Fruit fly (Drosophila melanogaster) whole organism, adult: ENCODE measurements around the gene otu.

Experiments
- CG11617 ChIP-seq: fragments of 200-800 bp; sonication (Bioruptor generic); optimal IDR thresholded peaks from 2 replicates; lab custom pipeline; 2017; ENCODE audit warnings: mild to moderate bottlenecking, missing biosample characterization, missing genetic modification reagents, missing genetic modification characterization
- CG12768 ChIP-seq: fragments of 200-800 bp; sonication (Bioruptor generic); optimal IDR thresholded peaks from 2 replicates; lab custom pipeline; 2017; ENCODE audit warnings: missing biosample characterization, missing genetic modification characterization, mild to moderate bottlenecking, moderate library complexity, missing genetic modification reagents
- CG14711 ChIP-seq: fragments of 200-800 bp; sonication (Bioruptor generic); optimal IDR thresholded peaks from 2 replicates; lab custom pipeline; 2018; ENCODE audit warnings: missing biosample characterization, mild to moderate bottlenecking, missing genetic modification characterization, moderate library complexity
- CG1620 ChIP-seq: fragments of 200-800 bp; sonication (Bioruptor generic); optimal IDR thresholded peaks from 2 replicates; lab custom pipeline; 2016; ENCODE audit warnings: missing biosample characterization, missing genetic modification characterization
- CG5204 ChIP-seq: fragments of 200-800 bp; sonication (Bioruptor generic); optimal IDR thresholded peaks from 2 replicates; lab custom pipeline; 2016; ENCODE audit warnings: missing biosample characterization, missing genetic modification characterization
- CG7045 ChIP-seq: fragments of 200-800 bp; sonication (Bioruptor generic); optimal IDR thresholded peaks from 2 replicates; lab custom pipeline; 2017; ENCODE audit warnings: missing biosample characterization, mild to moderate bottlenecking, missing genetic modification characterization
- CG7101 ChIP-seq: fragments of 200-800 bp; sonication (Bioruptor generic); optimal IDR thresholded peaks from 2 replicates; lab custom pipeline; 2018; ENCODE audit warnings: missing biosample characterization, mild to moderate bottlenecking, missing genetic modification characterization, moderate library complexity
- Clk ChIP-seq: fragments of 200-800 bp; sonication (Bioruptor generic); optimal IDR thresholded peaks from 2 replicates; lab custom pipeline; 2017; ENCODE audit warnings: missing biosample characterization, missing genetic modification characterization
- Crg-1 ChIP-seq: fragments of 200-800 bp; sonication (Bioruptor generic); optimal IDR thresholded peaks from 2 replicates; lab custom pipeline; 2016; ENCODE audit warnings: missing biosample characterization, missing genetic modification characterization
- Hr96 ChIP-seq: fragments of 200-800 bp; sonication (Bioruptor generic); optimal IDR thresholded peaks from 2 replicates; lab custom pipeline; 2016; ENCODE audit warnings: missing biosample characterization, missing genetic modification characterization
- Mnt ChIP-seq: fragments of 200-800 bp; sonication (Bioruptor generic); optimal IDR thresholded peaks from 2 replicates; lab custom pipeline; 2016; ENCODE audit warnings: missing biosample characterization, mild to moderate bottlenecking, missing genetic modification characterization
- bab1 ChIP-seq: fragments of 200-800 bp; sonication (Bioruptor generic); optimal IDR thresholded peaks from 3 replicates; lab custom pipeline; 2019; ENCODE audit warnings: missing biosample characterization, mild to moderate bottlenecking, missing genetic modification characterization, moderate library complexity
- cic ChIP-seq: fragments of 200-800 bp; sonication (Bioruptor generic); optimal IDR thresholded peaks from 2 replicates; lab custom pipeline; 2017; ENCODE audit warnings: missing biosample characterization, mild to moderate bottlenecking, missing genetic modification characterization, moderate library complexity
- cnc ChIP-seq, 2 experiments: fragments of >200 bp; optimal IDR thresholded peaks; 2 replicates each; lab custom pipeline; 2017
- kay ChIP-seq: fragments of 200-800 bp; sonication (Bioruptor generic); peaks from one replicate; lab custom pipeline; 2016; ENCODE audit warnings: missing biosample characterization, missing genetic modification characterization, borderline replicate concordance
- ovo ChIP-seq: fragments of 200-800 bp; sonication (Bioruptor generic); optimal IDR thresholded peaks from 2 replicates; lab custom pipeline; 2016; ENCODE audit warnings: missing biosample characterization, missing genetic modification characterization
- pad ChIP-seq: fragments of 200-800 bp; sonication (Bioruptor generic); optimal IDR thresholded peaks from 3 replicates; lab custom pipeline; 2017; ENCODE audit warnings: missing biosample characterization, missing genetic modification characterization, mild to moderate bottlenecking, moderate library complexity, missing genetic modification reagents
- tj ChIP-seq: fragments of 200-800 bp; sonication (Bioruptor generic); optimal IDR thresholded peaks from 3 replicates; lab custom pipeline; 2017; ENCODE audit warnings: missing biosample characterization, mild to moderate bottlenecking, missing genetic modification characterization, moderate library complexity
- toe ChIP-seq: fragments of 200-800 bp; sonication (Bioruptor generic); optimal IDR thresholded peaks from 2 replicates; lab custom pipeline; 2016; ENCODE audit warnings: missing biosample characterization, missing genetic modification characterization

The otu gene

dm6 chrX:8531775-8532174, 42.4 kb upstream of the otu start:
- TF ChIP-seq Hr96 = no peak
- TF ChIP-seq kay (GFP tag; lab: Kevin White, UChicago) = peak; percentile 75

dm6 chrX:8529598-8529997, 40.3 kb upstream of the otu start, which contains the start of gene PIP82:
TSS of gene PIP82 (minus strand) at chrX:8529698.
- no peak for TF ChIP-seq CG14711 (tag; lab: Kevin White, UChicago)
- no peak for TF ChIP-seq pad
- TF ChIP-seq tj (GFP tag; lab: Kevin White, UChicago) = no peak
- TF ChIP-seq CG11617 (GFP tag; lab: Kevin White, UChicago) = no peak
- TF ChIP-seq cic (GFP tag; lab: Kevin White, UChicago) = no peak
- no peak for TF ChIP-seq cnc (optimal IDR thresholded peaks at IDR 0.05; lab: Kevin White, UChicago)
- TF ChIP-seq CG7101 (tag; lab: Kevin White, UChicago) = no peak
- no peak for TF ChIP-seq CG5204
- no peak for TF ChIP-seq CG7045 (GFP tag; lab: Kevin White, UChicago)
- no peak for TF ChIP-seq toe (GFP tag; lab: Kevin White, UChicago)
- no peak for TF ChIP-seq Crg-1 (GFP tag; lab: Kevin White, UChicago)
- TF ChIP-seq bab1 (GFP tag; lab: Kevin White, UChicago) = no peak
- TF ChIP-seq CG12768 (GFP tag; lab: Kevin White, UChicago) = no peak
- TF ChIP-seq ovo (GFP tag; lab: Kevin White, UChicago) = no peak
- no peak for TF ChIP-seq Clk (GFP tag; lab: Kevin White, UChicago)

- peak; percentile 40 for TF ChIP-seq tj (GFP tag; lab: Kevin White, UChicago)
- no peak for TF ChIP-seq Clk (GFP tag; lab: Kevin White, UChicago)
These were observed 34.3 kb upstream of the otu start for dm6 chrX:8523572-8524155.

DNA sequence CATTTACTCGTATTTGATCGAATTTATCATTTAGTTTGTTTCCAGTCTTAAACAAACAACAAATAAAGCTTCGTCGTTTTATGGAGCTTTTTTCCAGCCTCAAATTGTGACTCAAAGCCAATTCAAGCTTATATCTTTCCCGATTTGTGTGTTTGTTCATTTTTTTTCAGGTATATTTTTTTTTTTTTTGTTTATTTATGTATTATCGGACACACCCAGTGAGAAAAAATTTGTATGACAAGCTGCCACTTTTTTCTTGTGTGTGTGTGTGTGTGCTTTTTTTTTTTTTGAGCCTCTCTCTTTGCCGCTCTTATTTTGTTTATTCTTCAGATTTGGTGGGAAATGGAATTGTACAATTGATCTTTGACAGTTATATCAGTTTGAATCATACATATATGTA, 33.2 kb upstream of the otu start:
- no peak for TF ChIP-seq pad

dm6 chrX:8521492-8521891, 32.2 kb upstream of the otu start:
- TF ChIP-seq tj (GFP tag; lab: Kevin White, UChicago) = no peak
- no peak for TF ChIP-seq CG11617 (GFP tag; lab: Kevin White, UChicago)
- no peak for TF ChIP-seq CG7101 (tag; lab: Kevin White, UChicago)
- TF ChIP-seq cic (GFP tag; lab: Kevin White, UChicago) = no peak
- no peak for TF ChIP-seq ovo (GFP tag; lab: Kevin White, UChicago)
- no peak for TF ChIP-seq bab1 (GFP tag; lab: Kevin White, UChicago)
- TF ChIP-seq Mnt (GFP tag; lab: Kevin White, UChicago) = no peak
- no peak for TF ChIP-seq CG7045 (GFP tag; lab: Kevin White, UChicago)
- TF ChIP-seq Clk (GFP tag; lab: Kevin White, UChicago) = no peak
- TF ChIP-seq Hr96 = no peak
- no peak for TF ChIP-seq pad
- TF ChIP-seq CG1620 (GFP tag; lab: Kevin White, UChicago) = no peak
- no peak for TF ChIP-seq CG12768 (GFP tag; lab: Kevin White, UChicago)
- no peak for TF ChIP-seq kay (GFP tag; lab: Kevin White, UChicago)
- no peak for TF ChIP-seq Crg-1 (GFP tag; lab: Kevin White, UChicago)

dm6 chrX:8520517-8520916, 31.2 kb upstream of the otu start:
- no peak for TF ChIP-seq Clk (GFP tag; lab: Kevin White, UChicago)
- TF ChIP-seq CG12768 (GFP tag; lab: Kevin White, UChicago) = no peak
- TF ChIP-seq Crg-1 (GFP tag; lab: Kevin White, UChicago) = no peak
- no peak for TF ChIP-seq cnc (optimal IDR thresholded peaks at IDR 0.05; lab: Kevin White, UChicago)
- no peak for TF ChIP-seq toe (GFP tag; lab: Kevin White, UChicago)
- TF ChIP-seq pad = no peak

DNA sequence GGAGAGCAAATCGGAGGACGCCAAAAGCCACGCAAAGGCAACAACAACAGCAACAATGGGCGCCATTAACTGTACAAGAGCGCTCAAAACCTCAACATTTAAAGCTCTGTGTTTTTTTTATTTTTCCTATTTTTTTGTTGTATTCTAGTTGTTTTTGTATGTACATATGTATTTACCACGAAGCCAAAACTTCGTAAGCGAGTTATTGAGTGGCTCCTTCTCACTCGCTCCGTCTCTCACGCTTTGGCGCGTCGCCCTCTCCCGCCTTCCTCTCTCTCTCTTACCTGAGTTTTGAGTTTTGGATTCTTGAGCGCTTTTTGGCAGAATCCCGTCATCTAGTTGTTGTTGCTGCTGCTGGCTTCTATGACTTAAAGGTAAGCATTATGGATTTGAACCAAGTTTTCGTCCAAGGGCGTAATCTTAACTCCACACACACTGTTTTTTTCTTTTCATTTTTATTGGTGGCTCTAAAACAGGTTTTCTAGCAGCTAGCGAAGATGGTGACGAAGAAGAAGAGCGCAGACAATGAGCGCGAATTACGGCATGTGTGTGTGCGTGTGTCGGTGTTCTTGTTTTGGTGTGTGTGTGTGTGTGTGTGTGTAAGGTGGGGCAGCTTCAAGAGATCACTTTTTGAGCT, 28.8 kb upstream of the otu start:
- TF ChIP-seq pad (peak; percentile 67), CG7045 (GFP tag; lab: Kevin White, UChicago) (no peak), CG14711 (tag; lab: Kevin White, UChicago) (no peak), CG7101 (tag; lab: Kevin White, UChicago) (no peak), bab1 (GFP tag; lab: Kevin White, UChicago) (no peak), Hr96 (no peak)
